Worm (Caenorhabditis elegans): Measurements from ENCODE around the gene str-250.

ce11 chrV:13935423-13935822 is 17.0 kb downstream of the str-250 start:
- no peak for TF ChIP-seq ceh-28 (tag; optimal IDR thresholded peaks at IDR 0.05)
- TF ChIP-seq ZK337.2 (GFP tag; IDR thresholded peaks at IDR 0.05) = no peak
- TF ChIP-seq fkh-10 (GFP tag; optimal IDR thresholded peaks at IDR 0.05) = no peak
- TF ChIP-seq lin-13 (GFP tag; optimal IDR thresholded peaks at IDR 0.05) = no peak
